Fruit fly (Drosophila melanogaster) whole organism: ENCODE results near the gene scramb1.

ENCODE experiments used
- CG8478 ChIP-seq: fragments of >200 bp; optimal IDR thresholded peaks from 2 replicates; lab custom pipeline; 2018; ENCODE audit warnings: inconsistent platforms
- Dll ChIP-seq: fragments of >200 bp; optimal IDR thresholded peaks from 2 replicates; lab custom pipeline; 2017
- EcR ChIP-seq, 2 experiments: fragments of >200 bp; optimal IDR thresholded peaks; 2 replicates each; lab custom pipeline; 2017; ENCODE audit warnings: missing biosample characterization in 2 of 2, missing genetic modification characterization in 2 of 2, missing genetic modification reagents in 2 of 2
- pan ChIP-seq: fragments of >200 bp; optimal IDR thresholded peaks from 2 replicates; lab custom pipeline; 2017
- psq ChIP-seq: fragments of >200 bp; optimal IDR thresholded peaks from 2 replicates; lab custom pipeline; 2017
- usp ChIP-seq: fragments of >200 bp; optimal IDR thresholded peaks from 2 replicates; lab custom pipeline; 2017; ENCODE audit warnings: missing biosample characterization, missing genetic modification characterization, mixed read lengths

scramb1 gene

DNA sequence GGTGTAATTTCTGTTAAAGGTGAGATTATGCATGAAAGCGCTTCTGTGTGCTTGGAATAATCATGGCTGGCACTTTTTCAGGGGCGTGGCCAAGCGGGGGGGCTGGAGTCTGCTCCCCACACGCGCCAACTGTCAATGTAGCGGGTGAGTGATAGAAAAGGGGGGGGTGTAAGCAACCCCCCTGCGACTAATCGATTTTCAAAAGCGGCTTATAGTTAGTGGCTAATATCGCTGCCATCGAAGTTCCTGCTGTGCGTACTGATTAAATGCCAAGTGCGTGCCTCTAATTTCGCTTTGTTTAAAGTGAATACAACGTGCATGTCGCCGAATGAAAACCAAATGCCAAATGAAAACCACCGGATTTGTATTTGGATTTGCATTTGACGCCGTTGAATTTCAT, 20.4 kb downstream of the scramb1 start:
- TF ChIP-seq CG8478 (lab: Kevin White, UChicago) (no peak), EcR (GFP tag; optimal IDR thresholded peaks at IDR 0.05; lab: Kevin White, UChicago) (no peak), usp (GFP tag; lab: Kevin White, UChicago) (no peak), pan (lab: Kevin White, UChicago) (no peak), psq (lab: Kevin White, UChicago) (no peak), Dll (lab: Kevin White, UChicago) (no peak)

DNA sequence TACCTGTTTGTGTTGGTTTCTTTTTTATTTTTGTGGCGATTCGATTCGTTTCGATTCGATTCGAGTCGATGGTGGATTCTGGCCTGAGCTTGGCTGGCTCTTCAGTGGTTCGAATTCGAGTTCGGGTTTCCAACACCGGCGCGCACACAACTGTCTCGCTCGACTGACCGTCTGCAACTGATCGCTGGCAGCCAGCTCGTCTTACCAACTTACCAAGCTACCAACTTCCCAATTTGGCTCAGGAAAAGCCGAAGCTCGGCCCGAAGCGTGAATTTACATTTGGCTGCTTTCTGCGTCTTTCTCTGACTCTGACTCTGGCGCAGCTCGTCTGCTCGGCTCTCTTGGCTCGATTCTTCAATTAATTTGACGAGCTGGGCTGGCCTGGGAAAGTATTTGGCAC, 23.4 kb downstream of the scramb1 start, which contains the start of gene ect:
TSS of gene ect (minus strand) at position 183 of the 400 bp plus-strand sequence.
- TF ChIP-seq Dll (lab: Kevin White, UChicago) (no peak), EcR (GFP tag; optimal IDR thresholded peaks at IDR 0.05; lab: Kevin White, UChicago) (no peak), psq (lab: Kevin White, UChicago) (no peak), CG8478 (lab: Kevin White, UChicago) (no peak)

DNA sequence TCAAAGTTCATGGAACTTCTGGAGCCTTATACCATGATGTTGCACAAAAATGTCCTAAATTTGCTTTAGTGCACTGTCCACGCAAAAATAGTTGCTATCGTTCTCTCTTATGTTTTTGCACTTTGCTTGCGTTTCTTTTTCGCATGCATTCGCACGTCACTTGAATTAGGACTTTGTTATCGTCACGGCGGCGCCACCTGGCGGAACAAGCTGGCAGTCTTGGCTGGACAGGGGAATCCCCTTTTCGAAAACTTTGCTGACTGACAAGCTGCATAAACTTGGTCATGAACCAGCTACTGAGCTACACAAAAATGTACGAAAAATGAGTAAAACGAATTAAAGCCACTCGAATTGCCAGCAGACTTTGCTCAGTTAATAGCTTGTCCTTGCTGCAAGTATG, 25.4 kb downstream of the scramb1 start:
- TF ChIP-seq CG8478 (lab: Kevin White, UChicago) (no peak), EcR (GFP tag; optimal IDR thresholded peaks at IDR 0.05; lab: Kevin White, UChicago) (no peak), Dll (lab: Kevin White, UChicago) (no peak), usp (GFP tag; lab: Kevin White, UChicago) (no peak), pan (lab: Kevin White, UChicago) (no peak), psq (lab: Kevin White, UChicago) (no peak)

DNA sequence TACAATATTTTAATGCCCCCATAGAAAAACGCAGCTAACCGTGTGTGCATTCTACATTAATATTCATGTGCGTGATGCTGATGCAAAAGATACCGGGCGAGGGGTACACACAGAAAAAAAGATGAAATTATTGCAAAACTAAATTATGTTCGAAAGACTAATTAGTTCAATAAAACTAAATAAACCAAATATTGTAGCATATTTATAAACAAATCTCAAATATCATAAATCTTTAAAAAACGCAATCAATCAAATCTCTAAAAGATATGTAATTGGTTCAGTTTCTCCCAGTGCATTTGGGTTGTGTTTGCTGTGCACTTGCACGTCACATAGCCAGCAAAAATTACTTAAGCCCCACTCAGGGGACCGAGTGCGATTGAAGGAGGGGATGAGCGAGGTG, 26.5 kb downstream of the scramb1 start:
- no peak for TF ChIP-seq CG8478 (lab: Kevin White, UChicago)
- TF ChIP-seq EcR (GFP tag; optimal IDR thresholded peaks at IDR 0.05; lab: Kevin White, UChicago) = no peak
- TF ChIP-seq Dll (lab: Kevin White, UChicago) = no peak
- TF ChIP-seq usp (GFP tag; lab: Kevin White, UChicago) = no peak
- no peak for TF ChIP-seq psq (lab: Kevin White, UChicago)

DNA sequence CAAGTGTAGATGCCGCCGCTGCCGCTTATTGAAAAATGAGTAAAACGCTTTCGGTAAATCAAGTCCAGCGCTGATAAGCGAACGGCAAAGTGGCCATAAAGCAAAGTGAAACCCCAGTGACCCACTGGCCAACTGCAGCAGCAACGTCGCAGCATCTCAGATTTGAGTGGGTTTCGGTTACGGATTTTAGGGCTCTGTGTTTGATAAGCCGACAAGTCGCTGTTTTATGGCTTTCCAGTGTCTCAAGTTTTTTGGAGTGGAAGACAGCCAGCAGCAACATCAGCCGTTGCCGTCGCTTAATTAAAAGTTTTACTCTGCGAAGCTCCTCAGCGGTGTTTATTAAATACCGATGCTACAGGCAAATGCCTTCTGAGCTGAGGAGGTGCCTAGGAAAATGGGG, 27.7 kb downstream of the scramb1 start:
- no peak for TF ChIP-seq CG8478 (lab: Kevin White, UChicago)
- no peak for TF ChIP-seq pan (lab: Kevin White, UChicago)
- TF ChIP-seq usp (GFP tag; lab: Kevin White, UChicago) = no peak
- TF ChIP-seq EcR (GFP tag; optimal IDR thresholded peaks at IDR 0.05; lab: Kevin White, UChicago) = no peak
- no peak for TF ChIP-seq Dll (lab: Kevin White, UChicago)
- no peak for TF ChIP-seq psq (lab: Kevin White, UChicago)

DNA sequence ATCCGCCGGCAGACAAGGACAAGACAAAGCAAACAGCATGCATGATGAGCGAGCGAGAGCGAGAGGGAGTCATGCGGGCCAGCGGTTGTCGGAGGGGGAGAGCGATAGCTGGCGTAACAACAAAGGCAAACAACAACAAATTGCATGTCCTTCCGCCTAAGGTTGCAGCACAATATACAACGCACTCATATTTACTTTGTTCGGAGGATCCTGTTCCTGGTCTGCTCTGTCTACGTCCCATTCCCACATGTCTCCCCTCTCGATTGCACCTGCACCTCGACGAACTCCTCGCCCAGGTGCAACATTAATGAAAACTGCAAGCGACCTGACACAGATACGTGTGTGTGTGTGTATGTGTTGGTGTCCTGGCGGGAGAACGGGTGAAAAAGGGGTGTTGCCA, 35.9 kb downstream of the scramb1 start:
- TF ChIP-seq psq (lab: Kevin White, UChicago) (no peak), Dll (lab: Kevin White, UChicago) (no peak), EcR (GFP tag; optimal IDR thresholded peaks at IDR 0.05; lab: Kevin White, UChicago) (no peak), CG8478 (lab: Kevin White, UChicago) (no peak), usp (GFP tag; lab: Kevin White, UChicago) (no peak), pan (lab: Kevin White, UChicago) (no peak)

DNA sequence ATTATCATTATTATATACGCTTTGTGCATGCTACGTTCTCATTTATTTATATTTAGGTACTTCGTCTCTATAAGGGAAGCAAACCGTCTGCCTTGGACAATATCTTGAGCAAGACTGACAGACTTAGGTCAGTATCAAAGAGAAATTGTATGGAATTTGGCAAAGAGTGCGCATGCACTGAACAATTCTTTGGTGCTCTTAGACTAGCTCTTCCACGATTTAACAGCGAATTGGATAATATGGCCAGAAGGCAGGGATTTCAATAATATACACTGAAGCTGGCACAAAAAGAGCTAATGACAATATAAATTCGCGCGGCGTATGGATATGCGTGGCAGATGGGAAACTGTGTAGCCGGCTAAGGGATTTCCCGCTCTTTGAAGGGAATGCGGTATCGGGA, 38.1 kb downstream of the scramb1 start:
- TF ChIP-seq CG8478 (lab: Kevin White, UChicago) (no peak), usp (GFP tag; lab: Kevin White, UChicago) (no peak), Dll (lab: Kevin White, UChicago) (no peak), EcR (GFP tag; optimal IDR thresholded peaks at IDR 0.05; lab: Kevin White, UChicago) (no peak), psq (lab: Kevin White, UChicago) (no peak), pan (lab: Kevin White, UChicago) (no peak)

DNA sequence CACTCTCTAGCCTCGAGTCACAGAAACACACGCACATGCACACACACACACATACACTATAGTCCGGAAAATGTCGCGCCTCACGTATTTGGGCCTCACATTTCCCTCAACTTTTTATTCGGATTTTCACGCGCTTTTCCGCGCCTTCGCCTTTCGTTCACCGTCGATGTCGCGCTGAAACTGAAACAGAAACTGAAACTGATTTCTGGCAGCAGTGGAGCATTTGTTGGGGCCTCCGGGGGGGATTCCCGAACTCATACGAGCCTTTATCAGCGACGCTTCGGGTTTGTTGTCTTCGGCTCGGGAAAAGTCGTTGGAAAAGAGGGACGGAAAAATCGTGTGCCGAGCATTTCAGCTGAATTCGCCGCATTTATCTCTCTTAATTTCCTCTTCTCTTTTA, 39.1 kb downstream of the scramb1 start, which contains the start of gene dpr10:
TSS of gene dpr10 (minus strand) at position 185 of the 400 bp plus-strand sequence.
- TF ChIP-seq Dll (lab: Kevin White, UChicago) (no peak), usp (GFP tag; lab: Kevin White, UChicago) (no peak), pan (lab: Kevin White, UChicago) (no peak), psq (lab: Kevin White, UChicago) (no peak), CG8478 (lab: Kevin White, UChicago) (no peak), EcR (GFP tag; optimal IDR thresholded peaks at IDR 0.05; lab: Kevin White, UChicago) (no peak)
